Fruit fly (Drosophila melanogaster): ENCODE data around the gene prage.

prage gene

dm6 chrX:1877107-1877736, 103.7 kb downstream of the prage start, which contains the start of the genes CG14817 and CG14805 (continued):
- TF ChIP-seq slp2 (GFP tag; optimal IDR thresholded peaks at IDR 0.05) (peak; percentile 12), CG3847 (GFP tag; IDR thresholded peaks at IDR 0.05) (peak; percentile 50), Oli (tag; optimal IDR thresholded peaks at IDR 0.05) (peak; percentile 45), az2 (GFP tag; optimal IDR thresholded peaks at IDR 0.05) (peak; percentile 29), CG3995 (GFP tag; optimal IDR thresholded peaks at IDR 0.05) (peak; percentile 54), CG1647 (GFP tag; optimal IDR thresholded peaks at IDR 0.05) (peak; percentile 52), CG6689 (GFP tag; IDR thresholded peaks at IDR 0.05) (0 out of 2 replicates have a peak, but pooled peaks have one; percentile 19), nau (GFP tag; optimal IDR thresholded peaks at IDR 0.05) (no peak), CG17829 (tag; optimal IDR thresholded peaks at IDR 0.05) (peak; percentile 66), MTF-1 (GFP tag; optimal IDR thresholded peaks at IDR 0.05; ENCODE audit: borderline replicate concordance) (peak; percentile 92), Optix (GFP tag; IDR thresholded peaks at IDR 0.05) (0 out of 3 replicates have a peak, but pooled peaks have one; percentile 22), lov (optimal IDR thresholded peaks at IDR 0.05) (no peak), lov (GFP tag; IDR thresholded peaks at IDR 0.05) (peak; percentile 71; the same call in 1 of the 3 replicates), stc (GFP tag; IDR thresholded peaks at IDR 0.05) (peak; percentile 54), CG7745 (tag; optimal IDR thresholded peaks at IDR 0.05) (no peak), Pdp1 (GFP tag; optimal IDR thresholded peaks at IDR 0.05) (peak in 1 of 2 experiments; percentile 55), CG1233 (GFP tag; optimal IDR thresholded peaks at IDR 0.05) (peak; percentile 83), hbn (GFP tag; IDR thresholded peaks at IDR 0.05; ENCODE audit: partially characterized antibody) (peak; percentile 62), ara (GFP tag; IDR thresholded peaks at IDR 0.05) (0 out of 2 replicates have a peak, but pooled peaks have one; percentile 11), CG8765 (GFP tag; IDR thresholded peaks at IDR 0.05) (no peak), Rx (GFP tag; IDR thresholded peaks at IDR 0.05) (0 out of 2 replicates have a peak, but pooled peaks have one; percentile 25), CG10209 (GFP tag; optimal IDR thresholded peaks at IDR 0.05) (peak; percentile 72), CG6654 (GFP tag; optimal IDR thresholded peaks at IDR 0.05) (peak; percentile 33), Sry-β (GFP tag; optimal IDR thresholded peaks at IDR 0.05) (peak; percentile 23), CG3281 (GFP tag; optimal IDR thresholded peaks at IDR 0.05) (peak; percentile 89), H15 (GFP tag; IDR thresholded peaks at IDR 0.05) (no peak), CG32532 (GFP tag; IDR thresholded peaks at IDR 0.05) (peak; percentile 70), tin (GFP tag; optimal IDR thresholded peaks at IDR 0.05) (peak; percentile 24), ftz-f1 (GFP tag; optimal IDR thresholded peaks at IDR 0.05) (peak; percentile 31), CrebB (tag; optimal IDR thresholded peaks at IDR 0.05) (peak; percentile 90), CG13894 (tag; optimal IDR thresholded peaks at IDR 0.05) (peak; percentile 80), salm (tag; optimal IDR thresholded peaks at IDR 0.05) (peak; percentile 70), CG8359 (GFP tag; optimal IDR thresholded peaks at IDR 0.05; ENCODE audit: borderline replicate concordance) (peak; percentile 31), CG12744 (GFP tag; optimal IDR thresholded peaks at IDR 0.05) (peak; percentile 19), en (GFP tag; optimal IDR thresholded peaks at IDR 0.05) (peak; percentile 35), CG2199 (GFP tag; IDR thresholded peaks at IDR 0.05) (no peak), CG12769 (tag; optimal IDR thresholded peaks at IDR 0.05) (no peak), sens-2 (GFP tag; IDR thresholded peaks at IDR 0.05) (peak; percentile 41), fd3F (GFP tag; optimal IDR thresholded peaks at IDR 0.05) (peak; percentile 53), kah (GFP tag; optimal IDR thresholded peaks at IDR 0.05) (peak; percentile 74), Hsf (GFP tag; optimal IDR thresholded peaks at IDR 0.05) (peak; percentile 40), Deaf1 (tag; optimal IDR thresholded peaks at IDR 0.05) (peak; percentile 30), nerfin-1 (tag; optimal IDR thresholded peaks at IDR 0.05) (peak; percentile 65), B-H2 (GFP tag; optimal IDR thresholded peaks at IDR 0.05) (peak; percentile 91), slbo (GFP tag; IDR thresholded peaks at IDR 0.05) (0 out of 2 replicates have a peak, but pooled peaks have one; percentile 38), vvl (GFP tag; IDR thresholded peaks at IDR 0.05) (peak; percentile 67), onecut (GFP tag; IDR thresholded peaks at IDR 0.05) (peak; percentile 76), CG17359 (tag; optimal IDR thresholded peaks at IDR 0.05) (peak; percentile 73), H2.0 (GFP tag; IDR thresholded peaks at IDR 0.05) (peak; percentile 27; the same call in 1 of the 2 replicates)

Data from whole organism, embryonic.